Fruit fly (Drosophila melanogaster) whole organism, embryonic: Measurements from ENCODE around the gene CG15046.

Source experiments
- Blimp-1 ChIP-seq: fragments of 200-800 bp; sonication (Bioruptor generic); optimal IDR thresholded peaks from 3 replicates; lab custom pipeline; 2018; ENCODE audit warnings: missing biosample characterization, missing genetic modification characterization, mild to moderate bottlenecking, moderate library complexity, missing genetic modification reagents
- CG10147 ChIP-seq: fragments of 200-800 bp; sonication (Bioruptor generic); optimal IDR thresholded peaks from 2 replicates; lab custom pipeline; 2019; ENCODE audit warnings: missing biosample characterization, mild to moderate bottlenecking, missing genetic modification characterization, moderate library complexity
- CG11085 ChIP-seq: fragments of 200-800 bp; sonication (Bioruptor generic); IDR thresholded peaks from 2 replicates; pipeline ENCODE4 v1.3.6; 2022; ENCODE audit warnings: missing biosample characterization, missing genetic modification characterization
- CG11093 ChIP-seq: fragments of 200-800 bp; sonication (Bioruptor generic); IDR thresholded peaks from 3 replicates; pipeline ENCODE4 v1.3.6; 2022; ENCODE audit warnings: missing biosample characterization, missing genetic modification characterization
- CG12769 ChIP-seq: fragments of 200-800 bp; sonication (Bioruptor generic); optimal IDR thresholded peaks from 2 replicates; lab custom pipeline; 2019; ENCODE audit warnings: missing biosample characterization, mild to moderate bottlenecking, missing genetic modification characterization, moderate library complexity
- CG13123 ChIP-seq: fragments of 200-800 bp; sonication (Bioruptor generic); optimal IDR thresholded peaks from 2 replicates; lab custom pipeline; 2016; ENCODE audit warnings: missing biosample characterization, missing genetic modification characterization
- CG13424 ChIP-seq: fragments of 200-800 bp; sonication (Bioruptor generic); optimal IDR thresholded peaks from 2 replicates; lab custom pipeline; 2019; ENCODE audit warnings: missing biosample characterization, mild to moderate bottlenecking, missing genetic modification characterization, moderate library complexity
- CG1603 ChIP-seq: fragments of 200-800 bp; sonication (Bioruptor generic); optimal IDR thresholded peaks from 2 replicates; lab custom pipeline; 2019; ENCODE audit warnings: missing biosample characterization, mild to moderate bottlenecking, missing genetic modification characterization, moderate library complexity
- CG16813 ChIP-seq: fragments of 200-800 bp; sonication (Bioruptor generic); IDR thresholded peaks from 3 replicates; pipeline ENCODE4 v1.3.6; 2022; ENCODE audit warnings: missing biosample characterization, missing genetic modification characterization; ENCODE audit not compliant: partially characterized antibody
- CG2678 ChIP-seq: fragments of 200-800 bp; sonication (Bioruptor generic); optimal IDR thresholded peaks from 3 replicates; lab custom pipeline; 2019; ENCODE audit warnings: missing biosample characterization, mild to moderate bottlenecking, missing genetic modification characterization, moderate library complexity
- CG2712 ChIP-seq: fragments of 200-800 bp; optimal IDR thresholded peaks from 3 replicates; lab custom pipeline; 2019; ENCODE audit warnings: missing biosample characterization, mild to moderate bottlenecking, missing genetic modification characterization, moderate library complexity
- CG30431 ChIP-seq: fragments of 200-800 bp; sonication (Bioruptor generic); optimal IDR thresholded peaks from 2 replicates; lab custom pipeline; 2017; ENCODE audit warnings: missing biosample characterization, missing genetic modification characterization
- CG3163 ChIP-seq: fragments of 200-800 bp; sonication (Bioruptor generic); optimal IDR thresholded peaks from 3 replicates; lab custom pipeline; 2016; ENCODE audit warnings: missing biosample characterization, missing genetic modification characterization
- CG34224 ChIP-seq: fragments of 200-800 bp; sonication (Bioruptor generic); IDR thresholded peaks from 3 replicates; pipeline ENCODE4 v1.3.6; 2022; ENCODE audit warnings: missing biosample characterization, missing genetic modification characterization; ENCODE audit not compliant: partially characterized antibody
- CG8281 ChIP-seq: fragments of 200-800 bp; sonication (Bioruptor generic); optimal IDR thresholded peaks from 2 replicates; lab custom pipeline; 2018; ENCODE audit warnings: missing biosample characterization, mild to moderate bottlenecking, missing genetic modification characterization, moderate library complexity
- CG8290 ChIP-seq, 3 experiments: fragments of 200-800 bp; sonication (Bioruptor generic); optimal IDR thresholded peaks; 2 replicates each; lab custom pipeline; 2016 to 2019; ENCODE audit warnings: missing biosample characterization in 3 of 3, missing genetic modification characterization in 3 of 3, mild to moderate bottlenecking in 2 of 3, moderate library complexity in 1 of 3
- CG8388 ChIP-seq: fragments of 200-800 bp; sonication (Bioruptor generic); optimal IDR thresholded peaks from 2 replicates; lab custom pipeline; 2019; ENCODE audit warnings: missing biosample characterization, mild to moderate bottlenecking, missing genetic modification characterization, moderate library complexity
- CG9932 ChIP-seq: fragments of 200-800 bp; sonication (Bioruptor generic); IDR thresholded peaks from 2 replicates; pipeline ENCODE4 v1.3.6; 2022; ENCODE audit warnings: missing biosample characterization, missing genetic modification characterization
- Dbx ChIP-seq: fragments of 200-800 bp; sonication (Bioruptor generic); IDR thresholded peaks from 3 replicates; pipeline ENCODE4 v1.3.6; 2022; ENCODE audit warnings: missing biosample characterization, missing genetic modification characterization
- Dfd ChIP-seq, 2 experiments: fragments of >200 bp; optimal IDR thresholded peaks; 2 replicates each; lab custom pipeline; 2017; ENCODE audit warnings: missing biosample characterization in 2 of 2, missing genetic modification characterization in 2 of 2
- Drgx ChIP-seq: fragments of 200-800 bp; sonication (Bioruptor generic); IDR thresholded peaks from 2 replicates; pipeline ENCODE4 v1.3.6; 2022; ENCODE audit warnings: missing biosample characterization, missing genetic modification characterization
- E2f1 ChIP-seq: fragments of 200-800 bp; sonication (Bioruptor generic); IDR thresholded peaks from 2 replicates; pipeline ENCODE4 v1.3.6; 2022; ENCODE audit warnings: missing biosample characterization, missing genetic modification characterization
- H15 ChIP-seq: fragments of 200-800 bp; sonication (Bioruptor generic); IDR thresholded peaks from 3 replicates; pipeline ENCODE4 v1.3.6; 2022; ENCODE audit warnings: missing biosample characterization, missing genetic modification characterization
- HmgZ ChIP-seq: fragments of 200-800 bp; sonication (Bioruptor generic); optimal IDR thresholded peaks from 2 replicates; lab custom pipeline; 2018; ENCODE audit warnings: missing biosample characterization, mild to moderate bottlenecking, missing genetic modification characterization
- MBD-R2 ChIP-seq: fragments of 200-800 bp; sonication (Bioruptor generic); IDR thresholded peaks from 2 replicates; pipeline ENCODE4 v1.3.6; 2022; ENCODE audit warnings: missing biosample characterization, missing genetic modification characterization
- MTF-1 ChIP-seq: fragments of 200-800 bp; sonication (Bioruptor generic); optimal IDR thresholded peaks from 2 replicates; lab custom pipeline; 2018; ENCODE audit warnings: missing biosample characterization, mild to moderate bottlenecking, missing genetic modification characterization, borderline replicate concordance
- Meics ChIP-seq: fragments of 200-800 bp; sonication (Bioruptor generic); optimal IDR thresholded peaks from 2 replicates; lab custom pipeline; 2017; ENCODE audit warnings: missing biosample characterization, mild to moderate bottlenecking, missing genetic modification characterization
- Mes4 ChIP-seq: fragments of 200-800 bp; sonication (Bioruptor generic); optimal IDR thresholded peaks from 2 replicates; lab custom pipeline; 2016; ENCODE audit warnings: missing biosample characterization, missing genetic modification characterization
- Oaz ChIP-seq: fragments of 200-800 bp; sonication (Bioruptor generic); IDR thresholded peaks from 2 replicates; pipeline ENCODE4 v1.3.6; 2022; ENCODE audit warnings: missing biosample characterization, missing genetic modification characterization
- ab ChIP-seq: fragments of 200-800 bp; sonication (Bioruptor generic); optimal IDR thresholded peaks from 2 replicates; lab custom pipeline; 2016; ENCODE audit warnings: missing biosample characterization, missing genetic modification characterization
- caup ChIP-seq: fragments of 200-800 bp; sonication (Bioruptor generic); optimal IDR thresholded peaks from 3 replicates; lab custom pipeline; 2017; ENCODE audit warnings: missing biosample characterization, mild to moderate bottlenecking, missing genetic modification characterization, moderate library complexity; ENCODE audit not compliant: severe bottlenecking
- dan ChIP-seq: fragments of 200-800 bp; sonication (Bioruptor generic); IDR thresholded peaks from 2 replicates; pipeline ENCODE4 v1.3.6; 2022; ENCODE audit warnings: missing biosample characterization, missing genetic modification characterization
- dmrt11E ChIP-seq: fragments of 200-800 bp; sonication (Bioruptor generic); optimal IDR thresholded peaks from 3 replicates; lab custom pipeline; 2018; ENCODE audit warnings: missing biosample characterization, mild to moderate bottlenecking, missing genetic modification characterization, moderate library complexity
- ems ChIP-seq: fragments of 200-800 bp; sonication (Bioruptor generic); optimal IDR thresholded peaks from 3 replicates; lab custom pipeline; 2016; ENCODE audit warnings: missing biosample characterization, missing genetic modification characterization
- esg ChIP-seq: fragments of 200-800 bp; sonication (Bioruptor generic); conservative IDR thresholded peaks from 2 replicates; pipeline ENCODE4 v1.3.6; 2022; ENCODE audit warnings: missing biosample characterization, missing genetic modification characterization
- kni ChIP-seq: fragments of 200-800 bp; sonication (Bioruptor generic); optimal IDR thresholded peaks from 3 replicates; lab custom pipeline; 2017; ENCODE audit warnings: mild to moderate bottlenecking, missing biosample characterization, missing genetic modification reagents, missing genetic modification characterization
- maf-S ChIP-seq: fragments of 200-800 bp; sonication (Bioruptor generic); optimal IDR thresholded peaks from 2 replicates; lab custom pipeline; 2016; ENCODE audit warnings: missing biosample characterization, missing genetic modification characterization
- mld ChIP-seq: fragments of 200-800 bp; sonication (Bioruptor generic); IDR thresholded peaks from 3 replicates; pipeline ENCODE4 v1.3.6; 2022; ENCODE audit warnings: missing biosample characterization, missing genetic modification characterization; ENCODE audit not compliant: partially characterized antibody
- nau ChIP-seq: fragments of 200-800 bp; sonication (Bioruptor generic); optimal IDR thresholded peaks from 3 replicates; lab custom pipeline; 2017; ENCODE audit warnings: missing biosample characterization, mild to moderate bottlenecking, missing genetic modification characterization, missing genetic modification reagents
- onecut ChIP-seq: fragments of 200-800 bp; sonication (Bioruptor generic); IDR thresholded peaks from 2 replicates; pipeline ENCODE4 v1.3.6; 2022; ENCODE audit warnings: missing biosample characterization, missing genetic modification characterization
- sens ChIP-seq: fragments of 200-800 bp; sonication (Bioruptor generic); peaks from one replicate; lab custom pipeline; 2016; ENCODE audit warnings: missing biosample characterization, missing genetic modification characterization
- shn ChIP-seq: fragments of 200-800 bp; sonication (Bioruptor generic); optimal IDR thresholded peaks from 3 replicates; lab custom pipeline; 2016; ENCODE audit warnings: missing biosample characterization, missing genetic modification characterization
- stwl ChIP-seq: fragments of 200-800 bp; sonication (Bioruptor generic); optimal IDR thresholded peaks from 3 replicates; lab custom pipeline; 2018; ENCODE audit warnings: missing biosample characterization, mild to moderate bottlenecking, missing genetic modification characterization, moderate library complexity
- sug ChIP-seq: fragments of 200-800 bp; optimal IDR thresholded peaks from 2 replicates; lab custom pipeline; 2019; ENCODE audit warnings: missing biosample characterization, mild to moderate bottlenecking, missing genetic modification characterization, moderate library complexity
- wek ChIP-seq: fragments of 200-800 bp; sonication (Bioruptor generic); optimal IDR thresholded peaks from 3 replicates; lab custom pipeline; 2018; ENCODE audit warnings: missing biosample characterization, mild to moderate bottlenecking, missing genetic modification characterization, moderate library complexity
- zfh1 ChIP-seq: fragments of 200-800 bp; sonication (Bioruptor generic); IDR thresholded peaks from 3 replicates; pipeline ENCODE4 v1.3.6; 2022; ENCODE audit warnings: missing biosample characterization, missing genetic modification characterization

Gene CG15046

dm6 chrX:18486356-18487059 is 2.9 kb downstream of the CG15046 start, which contains the start of gene psh (continued):
- TF ChIP-seq CG34224 = no peak
- no peak for TF ChIP-seq Drgx (GFP tag; lab: Robert Waterston, UW)
- no peak for TF ChIP-seq CG8281 (tag; lab: Kevin White, UChicago)
- TF ChIP-seq CG16813 = no peak
- TF ChIP-seq CG8290 (GFP tag; optimal IDR thresholded peaks at IDR 0.05; lab: Kevin White, UChicago) = no peak
- TF ChIP-seq CG8290 (tag; optimal IDR thresholded peaks at IDR 0.05; lab: Kevin White, UChicago) = no peak
- TF ChIP-seq sug (tag; lab: Kevin White, UChicago) = peak; percentile 23
- TF ChIP-seq ab = no peak

dm6 chrX:18483261-18484218 is 5.9 kb downstream of the CG15046 start, which contains the start of gene Hayan:
TSS of gene Hayan (minus strand) at chrX:18483772.
- TF ChIP-seq wek (GFP tag; lab: Kevin White, UChicago) = no peak
- TF ChIP-seq onecut = no peak
- TF ChIP-seq CG3163 (GFP tag; lab: Kevin White, UChicago) = no peak
- peak; percentile 15 for TF ChIP-seq CG12769 (tag; lab: Kevin White, UChicago)
- no peak for TF ChIP-seq dmrt11E (tag; lab: Kevin White, UChicago)
- no peak for TF ChIP-seq maf-S
- no peak for TF ChIP-seq zfh1 (GFP tag; lab: Robert Waterston, UW)
- TF ChIP-seq Dfd (GFP tag; optimal IDR thresholded peaks at IDR 0.05; lab: Kevin White, UChicago) = no peak
- no peak for TF ChIP-seq Meics (GFP tag; lab: Kevin White, UChicago)
- no peak for TF ChIP-seq HmgZ
- TF ChIP-seq CG13424 (tag; lab: Kevin White, UChicago) = no peak
- no peak for TF ChIP-seq CG30431 (GFP tag; lab: Kevin White, UChicago)
- TF ChIP-seq H15 (GFP tag; lab: Robert Waterston, UW) = no peak
- no peak for TF ChIP-seq stwl
- no peak for TF ChIP-seq dan
- TF ChIP-seq Dbx (GFP tag; lab: Robert Waterston, UW) = peak; percentile 6; the same call in 1 of the 3 replicates
- no peak for TF ChIP-seq MTF-1 (GFP tag; lab: Kevin White, UChicago)
- no peak for TF ChIP-seq CG13123 (GFP tag; lab: Kevin White, UChicago)
- no peak for TF ChIP-seq CG8388 (GFP tag; lab: Kevin White, UChicago)
- no peak for TF ChIP-seq CG2712 (tag; lab: Kevin White, UChicago)
- no peak for TF ChIP-seq esg
- no peak for TF ChIP-seq CG11085 (GFP tag; lab: Robert Waterston, UW)
- TF ChIP-seq mld (GFP tag; lab: Robert Waterston, UW) = no peak
- TF ChIP-seq CG2678 (tag; lab: Kevin White, UChicago) = no peak
- no peak for TF ChIP-seq MBD-R2 (GFP tag; lab: Robert Waterston, UW)
- TF ChIP-seq Blimp-1 (GFP tag; lab: Kevin White, UChicago) = no peak
- no peak for TF ChIP-seq nau (GFP tag; lab: Kevin White, UChicago)
- no peak for TF ChIP-seq E2f1
- TF ChIP-seq shn (GFP tag; lab: Kevin White, UChicago) = no peak
- TF ChIP-seq caup (GFP tag; lab: Kevin White, UChicago) = no peak
- TF ChIP-seq CG11093 = no peak
- TF ChIP-seq kni = no peak
- TF ChIP-seq sens (GFP tag; lab: Kevin White, UChicago) = peak; percentile 51
- TF ChIP-seq CG10147 = no peak
- TF ChIP-seq CG9932 = 0 out of 2 replicates have a peak, but pooled peaks have one; percentile 22
- TF ChIP-seq ems = no peak
- TF ChIP-seq sug (tag; lab: Kevin White, UChicago) = peak; percentile 76
- TF ChIP-seq CG1603 (tag; lab: Kevin White, UChicago) = no peak
- TF ChIP-seq Mes4 (GFP tag; lab: Kevin White, UChicago) = no peak
- TF ChIP-seq Oaz (GFP tag; lab: Robert Waterston, UW) = no peak
